Worm (Caenorhabditis elegans) whole organism, late embryonic: ENCODE results near the gene T05E12.6.

Source experiments
- C38D4.7 ChIP-seq: fragments of 200-800 bp; sonication (Bioruptor generic); optimal IDR thresholded peaks from 2 replicates; lab custom pipeline; 2018; ENCODE audit warnings: mild to moderate bottlenecking, missing genetic modification characterization, moderate library complexity, missing compliant biosample characterization
- T23F11.4 ChIP-seq: fragments of 200-800 bp; sonication (Bioruptor generic); optimal IDR thresholded peaks from 2 replicates; lab custom pipeline; 2018; ENCODE audit warnings: mild to moderate bottlenecking, missing genetic modification characterization, missing compliant biosample characterization
- ceh-14 ChIP-seq: sonication (generic microtip); optimal IDR thresholded peaks from 2 replicates; lab custom pipeline; 2016; ENCODE audit warnings: missing genotype, missing genetic modification characterization, missing compliant biosample characterization
- ceh-18 ChIP-seq: sonication (generic microtip); optimal IDR thresholded peaks from 2 replicates; lab custom pipeline; 2016; ENCODE audit warnings: missing genetic modification characterization, missing compliant biosample characterization
- ceh-19 ChIP-seq: fragments of 200-800 bp; sonication (Bioruptor generic); optimal IDR thresholded peaks from 2 replicates; lab custom pipeline; 2018; ENCODE audit warnings: mild to moderate bottlenecking, missing genetic modification characterization, missing compliant biosample characterization
- ceh-22 ChIP-seq: sonication (generic microtip); optimal IDR thresholded peaks from 2 replicates; lab custom pipeline; 2017; ENCODE audit warnings: missing biosample characterization, missing genetic modification characterization
- ceh-24 ChIP-seq: sonication (generic microtip); optimal IDR thresholded peaks from 2 replicates; lab custom pipeline; 2016; ENCODE audit warnings: mild to moderate bottlenecking, missing genetic modification characterization, missing compliant biosample characterization
- ceh-30 ChIP-seq: fragments of 150-350 bp; optimal IDR thresholded peaks from 2 replicates; lab custom pipeline; 2014; ENCODE audit warnings: missing biosample characterization, missing genetic modification characterization
- ceh-31 ChIP-seq: sonication (generic microtip); optimal IDR thresholded peaks from 2 replicates; lab custom pipeline; 2016; ENCODE audit warnings: missing genetic modification characterization, missing compliant biosample characterization
- ceh-34 ChIP-seq: sonication (generic microtip); optimal IDR thresholded peaks from 2 replicates; lab custom pipeline; 2016; ENCODE audit warnings: mild to moderate bottlenecking, missing genetic modification characterization, missing compliant biosample characterization
- ceh-45 ChIP-seq: fragments of 200-800 bp; sonication (Bioruptor generic); IDR thresholded peaks from 2 replicates; pipeline ENCODE4 v1.3.6; 2022; ENCODE audit warnings: missing genetic modification reagents, missing genetic modification characterization, missing compliant biosample characterization
- ceh-48 ChIP-seq: sonication (generic microtip); optimal IDR thresholded peaks from 2 replicates; lab custom pipeline; 2016; ENCODE audit warnings: missing genetic modification characterization, inconsistent platforms, missing compliant biosample characterization
- ceh-6 ChIP-seq: fragments of 200-800 bp; sonication (Bioruptor generic); optimal IDR thresholded peaks from 2 replicates; lab custom pipeline; 2018; ENCODE audit warnings: mild to moderate bottlenecking, missing genetic modification characterization, missing compliant biosample characterization
- dve-1 ChIP-seq: sonication (generic microtip); optimal IDR thresholded peaks from 2 replicates; lab custom pipeline; 2017; ENCODE audit warnings: antibody characterized with exemption, mild to moderate bottlenecking, missing genetic modification characterization, missing compliant biosample characterization
- elt-2 ChIP-seq: sonication (generic microtip); optimal IDR thresholded peaks from 2 replicates; lab custom pipeline; 2016; ENCODE audit warnings: missing genetic modification reagents, missing genetic modification characterization, missing compliant biosample characterization
- elt-4 ChIP-seq: sonication (generic microtip); optimal IDR thresholded peaks from 2 replicates; lab custom pipeline; 2016; ENCODE audit warnings: missing genetic modification characterization, missing compliant biosample characterization
- ets-4 ChIP-seq: sonication (generic microtip); optimal IDR thresholded peaks from 2 replicates; lab custom pipeline; 2016; ENCODE audit warnings: missing genetic modification characterization, missing compliant biosample characterization
- fax-1 ChIP-seq: sonication (generic microtip); optimal IDR thresholded peaks from 2 replicates; lab custom pipeline; 2016; ENCODE audit warnings: missing genotype, missing genetic modification characterization, missing compliant biosample characterization
- fkh-10 ChIP-seq: fragments of 150-350 bp; optimal IDR thresholded peaks from 2 replicates; lab custom pipeline; 2014; ENCODE audit warnings: missing biosample characterization, missing genetic modification reagents, missing genetic modification characterization
- fkh-6 ChIP-seq: sonication (generic microtip); optimal IDR thresholded peaks from 2 replicates; lab custom pipeline; 2016; ENCODE audit warnings: missing genetic modification characterization, missing compliant biosample characterization
- gmeb-2 ChIP-seq: sonication (generic microtip); optimal IDR thresholded peaks from 2 replicates; lab custom pipeline; 2016; ENCODE audit warnings: missing genetic modification characterization, inconsistent platforms, missing compliant biosample characterization
- hlh-13 ChIP-seq: fragments of 200-800 bp; sonication (Bioruptor generic); optimal IDR thresholded peaks from 2 replicates; lab custom pipeline; 2018; ENCODE audit warnings: mild to moderate bottlenecking, missing genetic modification characterization, missing compliant biosample characterization
- hlh-6 ChIP-seq: sonication (generic microtip); optimal IDR thresholded peaks from 2 replicates; lab custom pipeline; 2016; ENCODE audit warnings: missing genotype, missing genetic modification characterization, missing compliant biosample characterization
- lim-6 ChIP-seq: sonication (generic microtip); optimal IDR thresholded peaks from 2 replicates; lab custom pipeline; 2016; ENCODE audit warnings: missing genetic modification characterization, missing compliant biosample characterization
- madf-2 ChIP-seq: sonication (generic microtip); optimal IDR thresholded peaks from 2 replicates; lab custom pipeline; 2017; ENCODE audit warnings: missing genetic modification characterization, missing compliant biosample characterization
- mec-3 ChIP-seq: sonication (generic microtip); optimal IDR thresholded peaks from 2 replicates; lab custom pipeline; 2016; ENCODE audit warnings: borderline replicate concordance, missing genetic modification characterization, missing compliant biosample characterization
- nfya-1 ChIP-seq: sonication (generic microtip); optimal IDR thresholded peaks from 2 replicates; lab custom pipeline; 2017; ENCODE audit warnings: missing genetic modification characterization, mild to moderate bottlenecking, missing compliant biosample characterization, antibody characterized with exemption, moderate library complexity
- nhr-232 ChIP-seq: sonication (generic microtip); optimal IDR thresholded peaks from 2 replicates; lab custom pipeline; 2016; ENCODE audit warnings: missing genetic modification characterization, missing compliant biosample characterization
- pag-3 ChIP-seq: sonication (generic microtip); optimal IDR thresholded peaks from 2 replicates; lab custom pipeline; 2016; ENCODE audit warnings: missing compliant biosample characterization, missing genetic modification characterization, borderline replicate concordance
- pat-9 ChIP-seq: fragments of 200-800 bp; sonication (Bioruptor generic); optimal IDR thresholded peaks from 2 replicates; lab custom pipeline; 2018; ENCODE audit warnings: mild to moderate bottlenecking, missing genetic modification characterization, moderate library complexity, missing compliant biosample characterization
- pax-1 ChIP-seq: fragments of 150-350 bp; optimal IDR thresholded peaks from 2 replicates; lab custom pipeline; 2014; ENCODE audit warnings: missing biosample characterization, missing genetic modification characterization
- pha-4 ChIP-seq: fragments of 150-350 bp; optimal IDR thresholded peaks from 2 replicates; lab custom pipeline; 2018; ENCODE audit warnings: missing biosample characterization, missing genetic modification reagents, missing genetic modification characterization
- pqm-1 ChIP-seq: sonication (generic microtip); optimal IDR thresholded peaks from 2 replicates; lab custom pipeline; 2016; ENCODE audit warnings: missing genetic modification characterization, missing compliant biosample characterization
- rnt-1 ChIP-seq: sonication (generic microtip); optimal IDR thresholded peaks from 2 replicates; lab custom pipeline; 2016; ENCODE audit warnings: missing genetic modification characterization, missing compliant biosample characterization
- sox-2 ChIP-seq: fragments of 200-800 bp; sonication (Bioruptor generic); IDR thresholded peaks from 2 replicates; pipeline ENCODE4 v1.3.6; 2022; ENCODE audit warnings: missing genetic modification reagents, missing genetic modification characterization, missing compliant biosample characterization
- tbx-7 ChIP-seq: sonication (generic microtip); optimal IDR thresholded peaks from 2 replicates; lab custom pipeline; 2016; ENCODE audit warnings: missing genotype, missing genetic modification characterization, missing compliant biosample characterization
- unc-3 ChIP-seq, 2 experiments: fragments of 200-800 bp in 1 of 2; sonication (Bioruptor generic) in 1 of 2; sonication (generic microtip) in 1 of 2; conservative IDR thresholded peaks in 1 of 2; optimal IDR thresholded peaks in 1 of 2; 2 replicates each; pipeline versions ENCODE4 v1.3.6 to Lab custom; 2016 to 2022; ENCODE audit warnings: missing compliant biosample characterization in 2 of 2, missing genetic modification characterization in 2 of 2, missing genetic modification reagents in 1 of 2
- unc-42 ChIP-seq: sonication (generic microtip); optimal IDR thresholded peaks from 2 replicates; lab custom pipeline; 2016; ENCODE audit warnings: missing genotype, missing genetic modification characterization, missing compliant biosample characterization
- unc-86 ChIP-seq: sonication (generic microtip); optimal IDR thresholded peaks from 2 replicates; lab custom pipeline; 2016; ENCODE audit warnings: missing genetic modification characterization, missing compliant biosample characterization
- zip-5 ChIP-seq: sonication (generic microtip); optimal IDR thresholded peaks from 2 replicates; lab custom pipeline; 2016; ENCODE audit warnings: missing genetic modification characterization, missing compliant biosample characterization
- ztf-16 ChIP-seq: sonication (generic microtip); optimal IDR thresholded peaks from 2 replicates; lab custom pipeline; 2017; ENCODE audit warnings: missing genetic modification characterization, missing compliant biosample characterization

The T05E12.6 gene

ce11 chrV:17089931-17090429, 738 bp upstream of the T05E12.6 start, which contains the start of gene srh-237:
TSS of gene srh-237 (plus strand) at chrV:17090379.
- TF ChIP-seq elt-4 (tag; lab: Kevin White, UChicago): no peak
- TF ChIP-seq lim-6 (tag; lab: Kevin White, UChicago): no peak
- TF ChIP-seq ceh-30 (tag; lab: Kevin White, UChicago): no peak
- no peak for TF ChIP-seq ceh-19
- no peak for TF ChIP-seq nfya-1
- no peak for TF ChIP-seq tbx-7 (tag; lab: Kevin White, UChicago)

- TF ChIP-seq pat-9: no peak
- TF ChIP-seq ceh-18 (tag; lab: Kevin White, UChicago): no peak
- TF ChIP-seq rnt-1 (tag; lab: Kevin White, UChicago): no peak
- TF ChIP-seq zip-5: no peak
- TF ChIP-seq T23F11.4 (GFP tag; lab: Kevin White, UChicago): no peak
- TF ChIP-seq ceh-14 (tag; lab: Kevin White, UChicago): no peak
- TF ChIP-seq nfya-1: no peak
- TF ChIP-seq pax-1 (tag; lab: Kevin White, UChicago): no peak
- TF ChIP-seq ztf-16: no peak
- no peak for TF ChIP-seq ceh-31 (tag; lab: Kevin White, UChicago)
- TF ChIP-seq ets-4: no peak
- TF ChIP-seq fax-1 (tag; lab: Kevin White, UChicago): no peak
- no peak for TF ChIP-seq pag-3 (tag; lab: Kevin White, UChicago)
- TF ChIP-seq dve-1 (tag; lab: Kevin White, UChicago): no peak
- no peak for TF ChIP-seq hlh-6 (tag; lab: Kevin White, UChicago)
- TF ChIP-seq ceh-6 (GFP tag; lab: Kevin White, UChicago): no peak
- TF ChIP-seq elt-2 (tag; lab: Kevin White, UChicago): no peak
- TF ChIP-seq ceh-34 (tag; lab: Kevin White, UChicago): no peak
Measured at ce11 chrV:17082718-17083117, 6.5 kb downstream of the T05E12.6 start, which contains the start of gene T05E12.9. TSS of gene T05E12.9 (minus strand) at chrV:17082818.

- TF ChIP-seq ceh-30 (tag; lab: Kevin White, UChicago) (no peak), ztf-16 (no peak), pqm-1 (tag; lab: Kevin White, UChicago) (no peak), fkh-10 (GFP tag; lab: Kevin White, UChicago) (no peak), unc-3 (GFP tag; conservative IDR thresholded peaks at IDR 0.05; lab: Robert Waterston, UW) (no peak), unc-3 (tag; optimal IDR thresholded peaks at IDR 0.05; lab: Kevin White, UChicago) (no peak), nfya-1 (no peak), dve-1 (tag; lab: Kevin White, UChicago) (no peak), mec-3 (tag; lab: Kevin White, UChicago) (no peak), unc-42 (no peak), hlh-13 (GFP tag; lab: Kevin White, UChicago) (no peak)
Measured at ce11 chrV:17079795-17080194, 9.4 kb downstream of the T05E12.6 start, which contains the start of gene srw-20. TSS of gene srw-20 (minus strand) at chrV:17079895.

- TF ChIP-seq C38D4.7 (no peak), unc-86 (tag; lab: Kevin White, UChicago) (no peak), ceh-34 (tag; lab: Kevin White, UChicago) (no peak), ceh-48 (tag; lab: Kevin White, UChicago) (no peak), nhr-232 (tag; lab: Kevin White, UChicago) (no peak), madf-2 (tag; lab: Kevin White, UChicago) (no peak), hlh-13 (GFP tag; lab: Kevin White, UChicago) (no peak), ceh-45 (GFP tag; lab: Robert Waterston, UW) (no peak), gmeb-2 (tag; lab: Kevin White, UChicago) (no peak), pha-4 (tag; lab: Kevin White, UChicago) (no peak), ceh-24 (tag; lab: Kevin White, UChicago) (no peak), ceh-18 (tag; lab: Kevin White, UChicago) (no peak), fkh-6 (tag; lab: Kevin White, UChicago) (no peak), ceh-22 (tag; lab: Kevin White, UChicago) (no peak), sox-2 (GFP tag; lab: Robert Waterston, UW) (no peak)
Measured at ce11 chrV:17077889-17078288, 11.4 kb downstream of the T05E12.6 start, which contains the start of gene T05E12.3. TSS of gene T05E12.3 (minus strand) at chrV:17077989.
